Worm (Caenorhabditis elegans) whole organism, midembryonic: Measurements from ENCODE around the gene K09A11.1.

Source experiments
- T22C8.4 ChIP-seq: fragments of 200-800 bp; sonication (Bioruptor generic); IDR thresholded peaks from 2 replicates; pipeline ENCODE4 v1.3.6; 2022; ENCODE audit warnings: missing genetic modification characterization, missing compliant biosample characterization
- cog-1 ChIP-seq: sonication (generic microtip); optimal IDR thresholded peaks from 2 replicates; lab custom pipeline; 2016; ENCODE audit warnings: missing genetic modification characterization, missing compliant biosample characterization
- flt-1 ChIP-seq: fragments of 200-800 bp; sonication (Bioruptor generic); IDR thresholded peaks from 2 replicates; pipeline ENCODE4 v1.3.6; 2022; ENCODE audit warnings: missing genetic modification characterization, missing compliant biosample characterization
- klf-2 ChIP-seq: fragments of 200-800 bp; sonication (Bioruptor generic); conservative IDR thresholded peaks from 2 replicates; pipeline ENCODE4 v1.3.6; 2022; ENCODE audit warnings: missing genetic modification reagents, missing genetic modification characterization, missing compliant biosample characterization
- med-1 ChIP-seq: sonication (generic microtip); optimal IDR thresholded peaks from 2 replicates; lab custom pipeline; 2017; ENCODE audit warnings: missing genetic modification characterization, mild to moderate bottlenecking, missing compliant biosample characterization, antibody characterized with exemption, missing genetic modification reagents; ENCODE audit not compliant: insufficient read depth
- ref-1 ChIP-seq: fragments of 200-800 bp; sonication (Bioruptor generic); conservative IDR thresholded peaks from 2 replicates; pipeline ENCODE4 v1.3.6; 2022; ENCODE audit warnings: missing genetic modification reagents, missing genetic modification characterization, missing compliant biosample characterization
- tab-1 ChIP-seq: fragments of 200-800 bp; sonication (Bioruptor generic); IDR thresholded peaks from 2 replicates; pipeline ENCODE4 v1.3.6; 2022; ENCODE audit warnings: missing genetic modification characterization, missing compliant biosample characterization
- ztf-23 ChIP-seq: fragments of 200-800 bp; sonication (Bioruptor generic); IDR thresholded peaks from 2 replicates; pipeline ENCODE4 v1.3.6; 2022; ENCODE audit warnings: missing genetic modification reagents, missing genetic modification characterization, missing compliant biosample characterization
- ztf-29 ChIP-seq: fragments of 200-800 bp; sonication (Bioruptor generic); IDR thresholded peaks from 2 replicates; pipeline ENCODE4 v1.3.6; 2022; ENCODE audit warnings: missing genetic modification reagents, missing genetic modification characterization, missing compliant biosample characterization

DNA sequence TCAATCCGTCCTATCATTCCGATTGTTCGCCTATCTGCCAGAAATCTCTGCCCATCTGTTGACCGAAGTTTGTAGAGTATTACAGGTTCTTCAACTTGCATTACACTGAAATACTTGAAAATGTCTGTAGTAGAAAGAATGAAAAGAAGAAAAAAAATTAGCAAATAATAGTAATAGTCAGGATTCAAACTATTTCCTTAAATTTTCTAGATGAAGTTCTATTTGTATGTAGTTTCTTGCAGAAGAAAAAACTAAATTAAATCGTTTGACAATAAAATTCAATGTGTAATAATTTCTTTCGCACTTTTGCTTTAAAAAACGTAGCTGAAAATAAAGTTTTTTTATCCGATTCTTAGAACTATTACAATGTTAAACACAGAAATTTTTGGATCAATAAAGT, 37.7 kb upstream of the K09A11.1 start, which contains the start of gene skr-19:
- no peak for TF ChIP-seq cog-1
- TF ChIP-seq flt-1: no peak
- TF ChIP-seq klf-2 (GFP tag; lab: Robert Waterston, UW): no peak
- TF ChIP-seq T22C8.4 (GFP tag; lab: Robert Waterston, UW): no peak
- TF ChIP-seq ztf-29 (GFP tag; lab: Robert Waterston, UW): no peak
- no peak for TF ChIP-seq med-1 (GFP tag; lab: Kevin White, UChicago)
- no peak for TF ChIP-seq ztf-23
- TF ChIP-seq ref-1 (GFP tag; lab: Robert Waterston, UW): no peak
- TF ChIP-seq tab-1 (GFP tag; lab: Robert Waterston, UW): no peak
